Worm (Caenorhabditis elegans) whole organism, L1 larva: ENCODE measurements around the gene F42C5.4.

Source experiments
- mdl-1 ChIP-seq, 2 experiments: fragments of 150-350 bp; optimal IDR thresholded peaks; 2 replicates each; lab custom pipeline; 2014 to 2017; ENCODE audit warnings: missing biosample characterization in 2 of 2, missing genetic modification characterization in 2 of 2, inconsistent platforms in 1 of 2
- nhr-76 ChIP-seq: sonication (generic microtip); optimal IDR thresholded peaks from 2 replicates; lab custom pipeline; 2017; ENCODE audit warnings: missing biosample characterization, missing genetic modification characterization
- nhr-77 ChIP-seq: fragments of 150-350 bp; optimal IDR thresholded peaks from 2 replicates; lab custom pipeline; 2014; ENCODE audit warnings: missing biosample characterization, missing genetic modification characterization
- pqm-1 ChIP-seq: sonication (generic microtip); optimal IDR thresholded peaks from 3 replicates; lab custom pipeline; 2017; ENCODE audit warnings: missing biosample characterization, missing genetic modification characterization
- skn-1 ChIP-seq: fragments of 150-350 bp; optimal IDR thresholded peaks from 2 replicates; lab custom pipeline; 2014; ENCODE audit warnings: missing biosample characterization, missing genetic modification characterization
- snpc-4 ChIP-seq: fragments of 150-350 bp; optimal IDR thresholded peaks from 2 replicates; lab custom pipeline; 2014; ENCODE audit warnings: missing biosample characterization, missing genetic modification characterization

ce11 chrIV:7324913-7325312 lies 33.0 kb upstream of the F42C5.4 start:
- TF ChIP-seq nhr-76 (no peak), mdl-1 (tag; optimal IDR thresholded peaks at IDR 0.05; lab: Kevin White, UChicago) (no peak), snpc-4 (tag; lab: Kevin White, UChicago) (no peak), skn-1 (tag; lab: Kevin White, UChicago) (no peak), nhr-77 (no peak), pqm-1 (tag; lab: Kevin White, UChicago) (no peak)
